Fruit fly (Drosophila melanogaster) Kc167 (cell line): ENCODE measurements around the gene CG5653.

Experiments
- Myc ChIP-seq: fragments of >200 bp; optimal IDR thresholded peaks from 2 replicates; lab custom pipeline; 2017; ENCODE audit warnings: missing external identifiers
- Sin3A ChIP-seq: fragments of >200 bp; optimal IDR thresholded peaks from 2 replicates; lab custom pipeline; 2018; ENCODE audit warnings: missing external identifiers
- insv ChIP-seq: fragments of >200 bp; optimal IDR thresholded peaks from 3 replicates; lab custom pipeline; 2018; ENCODE audit warnings: missing external identifiers
- psq ChIP-seq: fragments of >200 bp; optimal IDR thresholded peaks from 2 replicates; lab custom pipeline; 2017; ENCODE audit warnings: missing external identifiers
- ttk ChIP-seq: sonication (Bioruptor generic); optimal IDR thresholded peaks from 2 replicates; lab custom pipeline; 2017; ENCODE audit warnings: missing external identifiers

DNA sequence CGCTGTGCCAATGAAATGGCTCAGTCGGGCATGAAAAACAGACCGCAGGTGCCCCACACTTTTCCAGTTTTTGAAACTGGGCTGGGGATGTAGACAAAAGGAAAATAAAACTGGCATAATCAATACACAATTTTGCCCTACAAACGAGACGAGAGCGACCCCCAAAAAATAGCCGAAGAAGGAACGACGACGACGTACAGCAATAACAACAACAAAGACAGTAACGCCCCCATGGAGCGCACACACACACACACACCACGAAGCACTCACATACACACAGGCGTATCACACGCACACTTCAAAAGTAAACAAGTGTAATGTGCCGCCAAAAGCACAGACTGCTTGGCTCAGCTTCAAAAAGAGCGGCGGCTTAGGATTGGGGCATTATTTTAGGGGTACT is 14.7 kb downstream of the CG5653 start:
- no peak for TF ChIP-seq Myc (lab: Kevin White, UChicago)
- TF ChIP-seq insv (lab: Kevin White, UChicago), result no peak
- TF ChIP-seq Sin3A, result no peak
- TF ChIP-seq psq, result no peak
- no peak for TF ChIP-seq ttk (lab: Kevin White, UChicago)
